Fruit fly (Drosophila melanogaster) whole organism, embryonic: Measurements from ENCODE around the gene Ptp4E.

ENCODE experiments used
- B-H1 ChIP-seq: fragments of 200-800 bp; sonication (Bioruptor generic); IDR thresholded peaks from 3 replicates; pipeline ENCODE4 v1.3.6; 2022; ENCODE audit warnings: missing biosample characterization, missing genetic modification characterization
- B-H2 ChIP-seq: fragments of 200-800 bp; sonication (Bioruptor generic); optimal IDR thresholded peaks from 2 replicates; lab custom pipeline; 2018; ENCODE audit warnings: missing biosample characterization, mild to moderate bottlenecking, missing genetic modification characterization
- CG10274 ChIP-seq: fragments of 200-800 bp; sonication (Bioruptor generic); optimal IDR thresholded peaks from 3 replicates; lab custom pipeline; 2017; ENCODE audit warnings: missing biosample characterization, mild to moderate bottlenecking, missing genetic modification characterization
- CG10543 ChIP-seq: fragments of 200-800 bp; sonication (Bioruptor generic); optimal IDR thresholded peaks from 3 replicates; lab custom pipeline; 2017; ENCODE audit warnings: missing biosample characterization, mild to moderate bottlenecking, missing genetic modification characterization, moderate library complexity
- CG11723 ChIP-seq: fragments of 200-800 bp; sonication (Bioruptor generic); optimal IDR thresholded peaks from 2 replicates; lab custom pipeline; 2017; ENCODE audit warnings: missing biosample characterization, mild to moderate bottlenecking, missing genetic modification characterization
- CG12155 ChIP-seq: fragments of 200-800 bp; sonication (Bioruptor generic); optimal IDR thresholded peaks from 3 replicates; lab custom pipeline; 2016; ENCODE audit warnings: missing biosample characterization, missing genetic modification characterization
- CG12659 ChIP-seq: fragments of 200-800 bp; sonication (Bioruptor generic); optimal IDR thresholded peaks from 3 replicates; lab custom pipeline; 2017; ENCODE audit warnings: mild to moderate bottlenecking, missing biosample characterization, missing genetic modification reagents, missing genetic modification characterization
- CG13123 ChIP-seq: fragments of 200-800 bp; sonication (Bioruptor generic); optimal IDR thresholded peaks from 2 replicates; lab custom pipeline; 2016; ENCODE audit warnings: missing biosample characterization, missing genetic modification characterization
- CG17359 ChIP-seq: fragments of 200-800 bp; sonication (Bioruptor generic); optimal IDR thresholded peaks from 3 replicates; lab custom pipeline; 2018; ENCODE audit warnings: missing biosample characterization, mild to moderate bottlenecking, missing genetic modification characterization, moderate library complexity
- CG18476 ChIP-seq: fragments of 200-800 bp; sonication (Bioruptor generic); optimal IDR thresholded peaks from 2 replicates; lab custom pipeline; 2016; ENCODE audit warnings: missing biosample characterization, mild to moderate bottlenecking, missing genetic modification characterization
- CG3163 ChIP-seq: fragments of 200-800 bp; sonication (Bioruptor generic); optimal IDR thresholded peaks from 3 replicates; lab custom pipeline; 2016; ENCODE audit warnings: missing biosample characterization, missing genetic modification characterization
- CG33557 ChIP-seq: fragments of 200-800 bp; sonication (Bioruptor generic); optimal IDR thresholded peaks from 2 replicates; lab custom pipeline; 2019; ENCODE audit warnings: missing biosample characterization, mild to moderate bottlenecking, missing genetic modification characterization, moderate library complexity
- CG5180 ChIP-seq: fragments of 200-800 bp; sonication (Bioruptor generic); optimal IDR thresholded peaks from 3 replicates; lab custom pipeline; 2017; ENCODE audit warnings: missing biosample characterization, missing genetic modification characterization, mild to moderate bottlenecking, moderate library complexity, missing genetic modification reagents
- CG7745 ChIP-seq: fragments of 200-800 bp; sonication (Bioruptor generic); optimal IDR thresholded peaks from 2 replicates; lab custom pipeline; 2018; ENCODE audit warnings: missing biosample characterization, mild to moderate bottlenecking, missing genetic modification characterization, moderate library complexity
- CG8924 ChIP-seq: fragments of 200-800 bp; optimal IDR thresholded peaks from 3 replicates; lab custom pipeline; 2019; ENCODE audit warnings: missing biosample characterization, mild to moderate bottlenecking, missing genetic modification characterization, moderate library complexity
- CG8944 ChIP-seq: fragments of 200-800 bp; sonication (Bioruptor generic); optimal IDR thresholded peaks from 3 replicates; lab custom pipeline; 2016; ENCODE audit warnings: missing biosample characterization, missing genetic modification characterization
- CG9817 ChIP-seq: fragments of 200-800 bp; sonication (Bioruptor generic); optimal IDR thresholded peaks from 2 replicates; lab custom pipeline; 2018; ENCODE audit warnings: missing biosample characterization, mild to moderate bottlenecking, missing genetic modification characterization, moderate library complexity
- Dad ChIP-seq: fragments of 200-800 bp; sonication (Bioruptor generic); optimal IDR thresholded peaks from 3 replicates; lab custom pipeline; 2016; ENCODE audit warnings: missing biosample characterization, missing genetic modification characterization
- Dbx ChIP-seq: fragments of 200-800 bp; sonication (Bioruptor generic); IDR thresholded peaks from 3 replicates; pipeline ENCODE4 v1.3.6; 2022; ENCODE audit warnings: missing biosample characterization, missing genetic modification characterization
- Dll ChIP-seq: fragments of 200-800 bp; sonication (Bioruptor generic); IDR thresholded peaks from 4 replicates; pipeline ENCODE4 v1.3.6; 2022; ENCODE audit warnings: missing biosample characterization, missing genetic modification characterization; ENCODE audit not compliant: partially characterized antibody
- Dp ChIP-seq: fragments of 200-800 bp; sonication (Bioruptor generic); optimal IDR thresholded peaks from 2 replicates; lab custom pipeline; 2018; ENCODE audit warnings: missing biosample characterization, mild to moderate bottlenecking, missing genetic modification characterization, moderate library complexity
- Drgx ChIP-seq: fragments of 200-800 bp; sonication (Bioruptor generic); IDR thresholded peaks from 2 replicates; pipeline ENCODE4 v1.3.6; 2022; ENCODE audit warnings: missing biosample characterization, missing genetic modification characterization
- Gug ChIP-seq: fragments of 200-800 bp; sonication (Bioruptor generic); IDR thresholded peaks from 4 replicates; pipeline ENCODE4 v1.3.6; 2022; ENCODE audit warnings: missing biosample characterization, missing genetic modification characterization
- HmgD ChIP-seq: fragments of 200-800 bp; sonication (Bioruptor generic); optimal IDR thresholded peaks from 3 replicates; lab custom pipeline; 2016; ENCODE audit warnings: missing biosample characterization, missing genetic modification characterization
- Hmr ChIP-seq: fragments of 200-800 bp; sonication (Bioruptor generic); optimal IDR thresholded peaks from 3 replicates; lab custom pipeline; 2017; ENCODE audit warnings: mild to moderate bottlenecking, missing biosample characterization, missing genetic modification reagents, missing genetic modification characterization
- Max ChIP-seq: fragments of 200-800 bp; sonication (Bioruptor generic); optimal IDR thresholded peaks from 2 replicates; lab custom pipeline; 2016; ENCODE audit warnings: missing biosample characterization, mild to moderate bottlenecking, missing genetic modification characterization
- Meics ChIP-seq: fragments of 200-800 bp; sonication (Bioruptor generic); optimal IDR thresholded peaks from 2 replicates; lab custom pipeline; 2017; ENCODE audit warnings: missing biosample characterization, mild to moderate bottlenecking, missing genetic modification characterization
- Oli ChIP-seq: fragments of 200-800 bp; sonication (Bioruptor generic); optimal IDR thresholded peaks from 2 replicates; lab custom pipeline; 2018; ENCODE audit warnings: missing biosample characterization, mild to moderate bottlenecking, missing genetic modification characterization, moderate library complexity
- Scr ChIP-seq: fragments of 200-800 bp; sonication (Bioruptor generic); IDR thresholded peaks from 2 replicates; pipeline ENCODE4 v1.3.6; 2022; ENCODE audit warnings: missing biosample characterization, missing genetic modification characterization; ENCODE audit not compliant: partially characterized antibody
- Taf1 ChIP-seq: fragments of 200-800 bp; sonication (Bioruptor generic); IDR thresholded peaks from 2 replicates; pipeline ENCODE4 v1.3.6; 2022; ENCODE audit warnings: missing biosample characterization, missing genetic modification characterization
- ash1 ChIP-seq: fragments of 200-800 bp; sonication (Bioruptor generic); optimal IDR thresholded peaks from 2 replicates; lab custom pipeline; 2018; ENCODE audit warnings: missing biosample characterization, mild to moderate bottlenecking, missing genetic modification characterization
- bsh ChIP-seq, 2 experiments: fragments of 200-800 bp; sonication (Bioruptor generic); optimal IDR thresholded peaks; 2 replicates each; lab custom pipeline; 2017 to 2018; ENCODE audit warnings: mild to moderate bottlenecking in 2 of 2, missing biosample characterization in 2 of 2, missing genetic modification characterization in 2 of 2, moderate library complexity in 1 of 2
- cato ChIP-seq: fragments of 200-800 bp; sonication (Bioruptor generic); optimal IDR thresholded peaks from 2 replicates; lab custom pipeline; 2016; ENCODE audit warnings: missing biosample characterization, missing genetic modification characterization, borderline replicate concordance
- danr ChIP-seq: fragments of 200-800 bp; sonication (Bioruptor generic); IDR thresholded peaks from 2 replicates; pipeline ENCODE4 v1.3.6; 2022; ENCODE audit warnings: missing biosample characterization, missing genetic modification characterization
- dati ChIP-seq: fragments of 200-800 bp; sonication (Bioruptor generic); IDR thresholded peaks from 2 replicates; pipeline ENCODE4 v1.3.6; 2022; ENCODE audit warnings: missing biosample characterization, missing genetic modification characterization
- fd3F ChIP-seq: fragments of 200-800 bp; sonication (Bioruptor generic); optimal IDR thresholded peaks from 2 replicates; lab custom pipeline; 2018; ENCODE audit warnings: missing biosample characterization, mild to moderate bottlenecking, missing genetic modification characterization, moderate library complexity
- fd96Cb ChIP-seq: fragments of 200-800 bp; sonication (Bioruptor generic); optimal IDR thresholded peaks from 2 replicates; lab custom pipeline; 2018; ENCODE audit warnings: missing biosample characterization, mild to moderate bottlenecking, missing genetic modification characterization, moderate library complexity
- kah ChIP-seq: fragments of 200-800 bp; sonication (Bioruptor generic); optimal IDR thresholded peaks from 2 replicates; lab custom pipeline; 2018; ENCODE audit warnings: missing biosample characterization, mild to moderate bottlenecking, missing genetic modification characterization
- klu ChIP-seq: fragments of 200-800 bp; sonication (Bioruptor generic); IDR thresholded peaks from 2 replicates; pipeline ENCODE4 v1.3.6; 2022; ENCODE audit warnings: missing biosample characterization, missing genetic modification characterization
- lilli ChIP-seq: fragments of 200-800 bp; sonication (Bioruptor generic); optimal IDR thresholded peaks from 3 replicates; lab custom pipeline; 2016; ENCODE audit warnings: missing biosample characterization, missing genetic modification characterization
- nerfin-2 ChIP-seq: fragments of 200-800 bp; sonication (Bioruptor generic); IDR thresholded peaks from 2 replicates; pipeline ENCODE4 v1.3.6; 2022; ENCODE audit warnings: missing biosample characterization, missing genetic modification characterization; ENCODE audit not compliant: partially characterized antibody
- org-1 ChIP-seq: fragments of 200-800 bp; sonication (Bioruptor generic); optimal IDR thresholded peaks from 2 replicates; lab custom pipeline; 2017; ENCODE audit warnings: missing biosample characterization, missing genetic modification characterization
- pita ChIP-seq: fragments of 200-800 bp; sonication (Bioruptor generic); optimal IDR thresholded peaks from 2 replicates; lab custom pipeline; 2017; ENCODE audit warnings: missing biosample characterization, mild to moderate bottlenecking, missing genetic modification characterization
- repo ChIP-seq: fragments of 200-800 bp; sonication (Bioruptor generic); optimal IDR thresholded peaks from 2 replicates; lab custom pipeline; 2016; ENCODE audit warnings: missing biosample characterization, missing genetic modification characterization
- ro ChIP-seq: fragments of 200-800 bp; sonication (Bioruptor generic); IDR thresholded peaks from 2 replicates; pipeline ENCODE4 v1.3.6; 2022; ENCODE audit warnings: missing biosample characterization, missing genetic modification characterization
- run ChIP-seq: fragments of 200-800 bp; sonication (Bioruptor generic); optimal IDR thresholded peaks from 3 replicates; lab custom pipeline; 2018; ENCODE audit warnings: missing biosample characterization, mild to moderate bottlenecking, missing genetic modification characterization
- sqz ChIP-seq: fragments of 200-800 bp; sonication (Bioruptor generic); optimal IDR thresholded peaks from 3 replicates; lab custom pipeline; 2018; ENCODE audit warnings: missing biosample characterization, mild to moderate bottlenecking, missing genetic modification characterization
- zfh2 ChIP-seq: fragments of 200-800 bp; sonication (Bioruptor generic); optimal IDR thresholded peaks from 2 replicates; lab custom pipeline; 2016; ENCODE audit warnings: missing biosample characterization, missing genetic modification characterization

Gene Ptp4E

dm6 chrX:4909938-4910778 is 28.8 kb upstream of the Ptp4E start:
- TF ChIP-seq CG10543 (peak; percentile 99), ash1 (GFP tag; lab: Kevin White, UChicago) (peak; percentile 99), CG17359 (tag; lab: Kevin White, UChicago) (peak; percentile 100), CG12659 (GFP tag; lab: Kevin White, UChicago) (peak; percentile 100), Dll (GFP tag; lab: Robert Waterston, UW) (no peak), CG18476 (GFP tag; lab: Kevin White, UChicago) (peak; percentile 99), CG12155 (GFP tag; lab: Kevin White, UChicago) (peak; percentile 99), sqz (GFP tag; lab: Kevin White, UChicago) (peak; percentile 100), lilli (GFP tag; lab: Kevin White, UChicago) (peak; percentile 100), CG8924 (peak; percentile 100), ro (GFP tag; lab: Robert Waterston, UW) (peak; percentile 99), kah (GFP tag; lab: Kevin White, UChicago) (peak; percentile 99), B-H1 (GFP tag; lab: Robert Waterston, UW) (peak; percentile 99), CG13123 (peak; percentile 99), repo (peak; percentile 99), fd96Cb (tag; lab: Kevin White, UChicago) (peak; percentile 100), CG3163 (peak; percentile 95), CG11723 (GFP tag; lab: Kevin White, UChicago) (peak; percentile 100), danr (GFP tag; lab: Robert Waterston, UW) (peak; percentile 99), dati (GFP tag; lab: Robert Waterston, UW) (peak; percentile 99), Gug (GFP tag; lab: Robert Waterston, UW) (peak; percentile 100), CG10274 (GFP tag; lab: Kevin White, UChicago) (peak; percentile 97), fd3F (peak; percentile 100), cato (GFP tag; lab: Kevin White, UChicago) (peak; percentile 100), CG7745 (tag; lab: Kevin White, UChicago) (peak; percentile 96), Dbx (GFP tag; lab: Robert Waterston, UW) (peak; percentile 100), run (tag; lab: Kevin White, UChicago) (peak; percentile 99), B-H2 (peak; percentile 99), klu (peak; percentile 99), Hmr (GFP tag; lab: Kevin White, UChicago) (peak; percentile 100), CG9817 (tag; lab: Kevin White, UChicago) (peak; percentile 100), CG33557 (GFP tag; lab: Kevin White, UChicago) (peak; percentile 99), CG5180 (peak; percentile 95), Max (GFP tag; lab: Kevin White, UChicago) (peak; percentile 99), Drgx (GFP tag; lab: Robert Waterston, UW) (peak; percentile 100), Scr (GFP tag; lab: Robert Waterston, UW) (peak; percentile 33; the same call in 1 of the 2 replicates), Dp (peak; percentile 55), pita (GFP tag; lab: Kevin White, UChicago) (no peak), Dad (peak; percentile 100), Meics (GFP tag; lab: Kevin White, UChicago) (peak; percentile 100), HmgD (peak; percentile 99), bsh (GFP tag; optimal IDR thresholded peaks at IDR 0.05; lab: Kevin White, UChicago) (peak; percentile 100), Oli (tag; lab: Kevin White, UChicago) (peak; percentile 100), Taf1 (GFP tag; lab: Robert Waterston, UW) (peak; percentile 99), org-1 (GFP tag; lab: Kevin White, UChicago) (peak; percentile 100), CG8944 (GFP tag; lab: Kevin White, UChicago) (peak; percentile 99), nerfin-2 (GFP tag; lab: Robert Waterston, UW) (no peak), zfh2 (GFP tag; lab: Kevin White, UChicago) (peak; percentile 100)
